Worm (Caenorhabditis elegans): Measurements from ENCODE around the gene H04D03.6.

ce11 chrIII:10391628-10392027 is 47.1 kb downstream of the H04D03.6 start, which contains the start of gene M03C11.9:
- TF ChIP-seq F55B11.4 (tag; optimal IDR thresholded peaks at IDR 0.05; ENCODE audit: borderline replicate concordance, insufficient read depth) (no peak), mes-4 (tag; optimal IDR thresholded peaks at IDR 0.05) (no peak), fkh-3 (tag; optimal IDR thresholded peaks at IDR 0.05) (no peak), madf-3 (GFP tag; IDR thresholded peaks at IDR 0.05) (no peak), ztf-22 (GFP tag; optimal IDR thresholded peaks at IDR 0.05) (no peak), die-1 (tag; optimal IDR thresholded peaks at IDR 0.05) (no peak), egl-44 (GFP tag; IDR thresholded peaks at IDR 0.05) (no peak), F39B2.1 (GFP tag; IDR thresholded peaks at IDR 0.05) (no peak), F49E8.2 (tag; optimal IDR thresholded peaks at IDR 0.05; ENCODE audit: insufficient read depth) (no peak), egrh-3 (GFP tag; IDR thresholded peaks at IDR 0.05) (no peak)

All from whole organism, young adult.